Worm (Caenorhabditis elegans) whole organism, L4 larva: Measurements from ENCODE around the gene H40L08.2.

Source experiments
- ZK546.5 ChIP-seq, 2 experiments: sonication (generic microtip); optimal IDR thresholded peaks; 2 replicates each; lab custom pipeline; 2017; ENCODE audit warnings: missing biosample characterization in 2 of 2, missing genetic modification characterization in 2 of 2
- lsy-2 ChIP-seq, 2 experiments: fragments of 150-350 bp in 1 of 2; sonication (generic microtip) in 1 of 2; optimal IDR thresholded peaks; 2 replicates each; lab custom pipeline; 2014 to 2017; ENCODE audit warnings: missing biosample characterization in 2 of 2, missing genetic modification characterization in 2 of 2
- nhr-25 ChIP-seq: sonication (generic microtip); optimal IDR thresholded peaks from 2 replicates; lab custom pipeline; 2017; ENCODE audit warnings: missing genetic modification characterization, mild to moderate bottlenecking, missing compliant biosample characterization, antibody characterized with exemption, moderate library complexity, borderline replicate concordance; ENCODE audit not compliant: insufficient read depth
- skn-1 ChIP-seq: fragments of 150-350 bp; optimal IDR thresholded peaks from 2 replicates; lab custom pipeline; 2014; ENCODE audit warnings: missing biosample characterization, missing genetic modification characterization
- spr-1 ChIP-seq: sonication (generic microtip); optimal IDR thresholded peaks from 2 replicates; lab custom pipeline; 2016; ENCODE audit warnings: mild to moderate bottlenecking, missing genetic modification characterization, missing compliant biosample characterization
- unc-62 ChIP-seq, 3 experiments: fragments of 150-350 bp in 1 of 3; sonication (generic microtip); optimal IDR thresholded peaks in 2 of 3; peaks in 1 of 3; 1 replicate in 1 of 3; 2 replicates in 2 of 3; lab custom pipeline; 2014 to 2017; ENCODE audit warnings: missing biosample characterization in 3 of 3, missing genetic modification characterization in 3 of 3, missing genetic modification reagents in 3 of 3, missing genotype in 1 of 3

DNA sequence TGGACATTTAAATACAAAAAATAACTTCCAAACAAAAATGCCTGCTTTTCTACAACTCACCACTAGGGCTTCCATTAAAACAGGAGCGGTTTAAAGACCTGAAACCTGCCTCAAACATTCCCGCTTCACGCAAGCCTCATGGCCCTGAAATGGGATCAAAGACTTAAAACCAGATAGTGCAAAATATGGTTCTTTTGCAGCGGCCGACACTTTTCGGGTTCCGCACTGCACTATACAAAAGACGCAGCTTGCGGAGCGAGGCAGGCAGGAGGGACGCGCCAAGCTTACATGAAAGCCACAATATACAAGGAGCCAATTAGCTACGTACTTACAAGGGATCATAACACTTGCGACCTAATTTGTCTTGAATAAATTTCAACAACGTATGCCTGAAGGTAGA is 4.1 kb downstream of the H40L08.2 start:
- no peak for TF ChIP-seq spr-1
- TF ChIP-seq ZK546.5 (tag; optimal IDR thresholded peaks at IDR 0.05; lab: Kevin White, UChicago), result no peak
- no peak for TF ChIP-seq unc-62 (GFP tag; optimal IDR thresholded peaks at IDR 0.05 in 1 of 2; lab: Kevin White, UChicago)
- TF ChIP-seq unc-62 (tag; optimal IDR thresholded peaks at IDR 0.05; lab: Kevin White, UChicago), result no peak
- TF ChIP-seq lsy-2 (tag; optimal IDR thresholded peaks at IDR 0.05; lab: Kevin White, UChicago), result no peak
- TF ChIP-seq nhr-25, result no peak
- no peak for TF ChIP-seq skn-1
